Fruit fly (Drosophila melanogaster) whole organism, embryonic: ENCODE data around the gene CG43680.

Experiments
- CG10267 ChIP-seq: fragments of 200-800 bp; sonication (Bioruptor generic); optimal IDR thresholded peaks from 2 replicates; lab custom pipeline; 2018; ENCODE audit warnings: missing biosample characterization, mild to moderate bottlenecking, missing genetic modification characterization, moderate library complexity
- CG11695 ChIP-seq: fragments of 200-800 bp; sonication (Bioruptor generic); IDR thresholded peaks from 3 replicates; pipeline ENCODE4 v1.3.6; 2022; ENCODE audit warnings: missing biosample characterization, missing genetic modification characterization
- CG12219 ChIP-seq: fragments of 200-800 bp; sonication (Bioruptor generic); optimal IDR thresholded peaks from 3 replicates; lab custom pipeline; 2018; ENCODE audit warnings: missing biosample characterization, mild to moderate bottlenecking, missing genetic modification characterization
- CG12769 ChIP-seq: fragments of 200-800 bp; sonication (Bioruptor generic); optimal IDR thresholded peaks from 2 replicates; lab custom pipeline; 2019; ENCODE audit warnings: missing biosample characterization, mild to moderate bottlenecking, missing genetic modification characterization, moderate library complexity
- CG15479 ChIP-seq: fragments of 200-800 bp; sonication (Bioruptor generic); optimal IDR thresholded peaks from 3 replicates; lab custom pipeline; 2019; ENCODE audit warnings: missing biosample characterization, mild to moderate bottlenecking, missing genetic modification characterization, moderate library complexity
- CG15601 ChIP-seq: fragments of 200-800 bp; sonication (Bioruptor generic); optimal IDR thresholded peaks from 3 replicates; lab custom pipeline; 2019; ENCODE audit warnings: missing biosample characterization, mild to moderate bottlenecking, missing genetic modification characterization, moderate library complexity
- CG17912 ChIP-seq: fragments of 200-800 bp; sonication (Bioruptor generic); optimal IDR thresholded peaks from 2 replicates; lab custom pipeline; 2018; ENCODE audit warnings: missing biosample characterization, mild to moderate bottlenecking, missing genetic modification characterization
- CG18599 ChIP-seq: fragments of 200-800 bp; sonication (Bioruptor generic); optimal IDR thresholded peaks from 3 replicates; lab custom pipeline; 2017; ENCODE audit warnings: missing biosample characterization, missing genetic modification characterization, mild to moderate bottlenecking, moderate library complexity, missing genetic modification reagents
- CG2129 ChIP-seq: fragments of 200-800 bp; sonication (Bioruptor generic); IDR thresholded peaks from 2 replicates; pipeline ENCODE4 v1.3.6; 2022; ENCODE audit warnings: missing biosample characterization, missing genetic modification characterization; ENCODE audit not compliant: partially characterized antibody
- CG3847 ChIP-seq: fragments of 200-800 bp; sonication (Bioruptor generic); IDR thresholded peaks from 2 replicates; pipeline ENCODE4 v1.3.6; 2022; ENCODE audit warnings: missing biosample characterization, missing genetic modification characterization
- CG4282 ChIP-seq: fragments of 200-800 bp; sonication (Bioruptor generic); optimal IDR thresholded peaks from 2 replicates; lab custom pipeline; 2016; ENCODE audit warnings: missing biosample characterization, missing genetic modification characterization
- CG7963 ChIP-seq: fragments of 200-800 bp; sonication (Bioruptor generic); IDR thresholded peaks from 3 replicates; pipeline ENCODE4 v1.3.6; 2022; ENCODE audit warnings: missing biosample characterization, missing genetic modification characterization; ENCODE audit not compliant: partially characterized antibody
- Chrac-16 ChIP-seq: fragments of 200-800 bp; sonication (Bioruptor generic); optimal IDR thresholded peaks from 3 replicates; lab custom pipeline; 2016; ENCODE audit warnings: missing biosample characterization, missing genetic modification characterization
- D ChIP-seq, 2 experiments: fragments of 200-800 bp in 1 of 2; fragments of >200 bp in 1 of 2; sonication (Bioruptor generic) in 1 of 2; optimal IDR thresholded peaks; 2 replicates in 1 of 2; 3 replicates in 1 of 2; lab custom pipeline; 2017; ENCODE audit warnings: mild to moderate bottlenecking in 1 of 2, missing biosample characterization in 1 of 2, missing genetic modification characterization in 1 of 2, missing genetic modification reagents in 1 of 2
- Deaf1 ChIP-seq: fragments of 200-800 bp; optimal IDR thresholded peaks from 3 replicates; lab custom pipeline; 2019; ENCODE audit warnings: missing biosample characterization, mild to moderate bottlenecking, missing genetic modification characterization, moderate library complexity
- Dek ChIP-seq: fragments of 200-800 bp; sonication (Bioruptor generic); optimal IDR thresholded peaks from 3 replicates; lab custom pipeline; 2019; ENCODE audit warnings: missing biosample characterization, mild to moderate bottlenecking, missing genetic modification characterization, moderate library complexity
- Doc3 ChIP-seq: fragments of 200-800 bp; sonication (Bioruptor generic); IDR thresholded peaks from 3 replicates; pipeline ENCODE4 v1.3.6; 2022; ENCODE audit warnings: missing biosample characterization, missing genetic modification characterization; ENCODE audit not compliant: partially characterized antibody
- HLH54F ChIP-seq: fragments of 200-800 bp; sonication (Bioruptor generic); optimal IDR thresholded peaks from 3 replicates; lab custom pipeline; 2016; ENCODE audit warnings: missing biosample characterization, missing genetic modification characterization
- Lpt ChIP-seq: fragments of >200 bp; optimal IDR thresholded peaks from 2 replicates; lab custom pipeline; 2018; ENCODE audit warnings: missing biosample characterization, missing genetic modification characterization
- Neu2 ChIP-seq: fragments of 200-800 bp; sonication (Bioruptor generic); optimal IDR thresholded peaks from 3 replicates; lab custom pipeline; 2016; ENCODE audit warnings: missing biosample characterization, missing genetic modification characterization, borderline replicate concordance
- Nf-YB ChIP-seq: fragments of 200-800 bp; sonication (Bioruptor generic); optimal IDR thresholded peaks from 3 replicates; lab custom pipeline; 2019; ENCODE audit warnings: missing biosample characterization, mild to moderate bottlenecking, missing genetic modification characterization, moderate library complexity
- Opbp ChIP-seq: fragments of 200-800 bp; sonication (Bioruptor generic); IDR thresholded peaks from 3 replicates; pipeline ENCODE4 v1.3.6; 2022; ENCODE audit warnings: missing biosample characterization, missing genetic modification characterization; ENCODE audit not compliant: partially characterized antibody
- aop ChIP-seq: fragments of 200-800 bp; sonication (Bioruptor generic); IDR thresholded peaks from 2 replicates; pipeline ENCODE4 v1.3.6; 2022; ENCODE audit warnings: missing biosample characterization, missing genetic modification characterization
- cg ChIP-seq: fragments of 200-800 bp; sonication (Bioruptor generic); optimal IDR thresholded peaks from 3 replicates; lab custom pipeline; 2019; ENCODE audit warnings: missing biosample characterization, mild to moderate bottlenecking, missing genetic modification characterization, moderate library complexity
- fru ChIP-seq: fragments of >200 bp; optimal IDR thresholded peaks from 2 replicates; lab custom pipeline; 2017
- fu2 ChIP-seq: fragments of 200-800 bp; sonication (Bioruptor generic); optimal IDR thresholded peaks from 2 replicates; lab custom pipeline; 2016; ENCODE audit warnings: missing biosample characterization, missing genetic modification characterization
- gsb ChIP-seq: fragments of 200-800 bp; sonication (Bioruptor generic); IDR thresholded peaks from 2 replicates; pipeline ENCODE4 v1.3.6; 2022; ENCODE audit warnings: missing biosample characterization, missing genetic modification characterization
- gsb-n ChIP-seq: fragments of 200-800 bp; sonication (Bioruptor generic); optimal IDR thresholded peaks from 3 replicates; lab custom pipeline; 2018; ENCODE audit warnings: missing biosample characterization, mild to moderate bottlenecking, missing genetic modification characterization
- hb ChIP-seq: fragments of 200-800 bp; sonication (Bioruptor generic); IDR thresholded peaks from 3 replicates; pipeline ENCODE4 v1.3.6; 2022; ENCODE audit warnings: missing biosample characterization, missing genetic modification characterization; ENCODE audit not compliant: partially characterized antibody
- ind ChIP-seq: fragments of 200-800 bp; sonication (Bioruptor generic); optimal IDR thresholded peaks from 3 replicates; lab custom pipeline; 2016; ENCODE audit warnings: missing biosample characterization, missing genetic modification characterization
- ken ChIP-seq: fragments of 200-800 bp; sonication (Bioruptor generic); IDR thresholded peaks from 3 replicates; pipeline ENCODE4 v1.3.6; 2022; ENCODE audit warnings: missing biosample characterization, missing genetic modification characterization
- maf-S ChIP-seq: fragments of 200-800 bp; sonication (Bioruptor generic); optimal IDR thresholded peaks from 2 replicates; lab custom pipeline; 2016; ENCODE audit warnings: missing biosample characterization, missing genetic modification characterization
- nerfin-1 ChIP-seq: fragments of 200-800 bp; sonication (Bioruptor generic); optimal IDR thresholded peaks from 3 replicates; lab custom pipeline; 2019; ENCODE audit warnings: missing biosample characterization, mild to moderate bottlenecking, missing genetic modification characterization, moderate library complexity
- pan ChIP-seq, 4 experiments: fragments of >200 bp in 3 of 4; fragments of 200-800 bp in 1 of 4; sonication (Bioruptor generic) in 1 of 4; optimal IDR thresholded peaks in 3 of 4; IDR thresholded peaks in 1 of 4; 2 replicates each; pipeline versions ENCODE4 v1.3.6 to Lab custom; 2017 to 2022; ENCODE audit warnings: missing biosample characterization in 2 of 4, missing genetic modification characterization in 2 of 4, mixed read lengths in 1 of 4
- phol ChIP-seq: fragments of 200-800 bp; sonication (Bioruptor generic); optimal IDR thresholded peaks from 3 replicates; lab custom pipeline; 2018; ENCODE audit warnings: missing biosample characterization, mild to moderate bottlenecking, missing genetic modification characterization, moderate library complexity
- pnt ChIP-seq: fragments of 200-800 bp; sonication (Bioruptor generic); optimal IDR thresholded peaks from 3 replicates; lab custom pipeline; 2016; ENCODE audit warnings: missing biosample characterization, missing genetic modification characterization
- pros ChIP-seq: fragments of 200-800 bp; sonication (Bioruptor generic); optimal IDR thresholded peaks from 3 replicates; lab custom pipeline; 2019; ENCODE audit warnings: missing biosample characterization, mild to moderate bottlenecking, missing genetic modification characterization, moderate library complexity
- ranshi ChIP-seq: fragments of 200-800 bp; sonication (Bioruptor generic); IDR thresholded peaks from 2 replicates; pipeline ENCODE4 v1.3.6; 2022; ENCODE audit warnings: missing biosample characterization, missing genetic modification characterization
- repo ChIP-seq: fragments of 200-800 bp; sonication (Bioruptor generic); optimal IDR thresholded peaks from 2 replicates; lab custom pipeline; 2016; ENCODE audit warnings: missing biosample characterization, missing genetic modification characterization
- sc ChIP-seq, 3 experiments: fragments of >200 bp in 2 of 3; fragments of 200-800 bp in 1 of 3; sonication (Bioruptor generic) in 1 of 3; optimal IDR thresholded peaks; 2 replicates in 2 of 3; 3 replicates in 1 of 3; lab custom pipeline; 2017; ENCODE audit warnings: mild to moderate bottlenecking in 1 of 3, missing biosample characterization in 1 of 3, missing genetic modification characterization in 1 of 3, missing genetic modification reagents in 1 of 3
- so ChIP-seq: fragments of 200-800 bp; sonication (Bioruptor generic); IDR thresholded peaks from 3 replicates; pipeline ENCODE4 v1.3.6; 2022; ENCODE audit warnings: missing biosample characterization, missing genetic modification characterization
- sqz ChIP-seq: fragments of 200-800 bp; sonication (Bioruptor generic); optimal IDR thresholded peaks from 3 replicates; lab custom pipeline; 2018; ENCODE audit warnings: missing biosample characterization, mild to moderate bottlenecking, missing genetic modification characterization
- tin ChIP-seq: fragments of 200-800 bp; sonication (Bioruptor generic); optimal IDR thresholded peaks from 3 replicates; lab custom pipeline; 2016; ENCODE audit warnings: missing biosample characterization, missing genetic modification characterization
- tll ChIP-seq, 2 experiments: fragments of 200-800 bp in 1 of 2; fragments of >200 bp in 1 of 2; sonication (Bioruptor generic) in 1 of 2; optimal IDR thresholded peaks; 2 replicates each; lab custom pipeline; 2017 to 2019; ENCODE audit warnings: missing biosample characterization in 2 of 2, missing genetic modification characterization in 2 of 2, mild to moderate bottlenecking in 1 of 2, moderate library complexity in 1 of 2
- wdn ChIP-seq: fragments of 200-800 bp; sonication (Bioruptor generic); IDR thresholded peaks from 2 replicates; pipeline ENCODE4 v1.3.6; 2022; ENCODE audit warnings: missing biosample characterization, missing genetic modification characterization
- yki ChIP-seq: fragments of >200 bp; optimal IDR thresholded peaks from 3 replicates; lab custom pipeline; 2018
- zen ChIP-seq: fragments of 200-800 bp; sonication (Bioruptor generic); optimal IDR thresholded peaks from 3 replicates; lab custom pipeline; 2018; ENCODE audit warnings: missing biosample characterization, mild to moderate bottlenecking, missing genetic modification characterization, moderate library complexity
- zfh2 ChIP-seq: fragments of 200-800 bp; sonication (Bioruptor generic); optimal IDR thresholded peaks from 2 replicates; lab custom pipeline; 2016; ENCODE audit warnings: missing biosample characterization, missing genetic modification characterization

CG43680 gene

dm6 chr3L:15047606-15048005 is 5.5 kb downstream of the CG43680 start (continued):
- TF ChIP-seq maf-S (GFP tag; lab: Kevin White, UChicago) (no peak), zfh2 (GFP tag; lab: Kevin White, UChicago) (no peak), ken (GFP tag; lab: Robert Waterston, UW) (no peak), CG10267 (tag; lab: Kevin White, UChicago) (no peak), Nf-YB (peak; percentile 45), Doc3 (GFP tag; lab: Robert Waterston, UW) (no peak), Neu2 (GFP tag; lab: Kevin White, UChicago) (no peak), nerfin-1 (tag; lab: Kevin White, UChicago) (peak; percentile 28), CG17912 (GFP tag; lab: Kevin White, UChicago) (no peak), Opbp (GFP tag; lab: Robert Waterston, UW) (no peak), fru (lab: Kevin White, UChicago) (no peak), ind (no peak), ranshi (GFP tag; lab: Robert Waterston, UW) (no peak), repo (GFP tag; lab: Kevin White, UChicago) (no peak), gsb-n (tag; lab: Kevin White, UChicago) (peak; percentile 56), pros (GFP tag; lab: Kevin White, UChicago) (peak; percentile 91), aop (GFP tag; lab: Robert Waterston, UW) (no peak), CG2129 (GFP tag; lab: Robert Waterston, UW) (no peak)

dm6 chr3L:15045114-15045513 is 8.0 kb downstream of the CG43680 start:
- TF ChIP-seq tin (no peak), CG7963 (no peak), CG12769 (tag; lab: Kevin White, UChicago) (no peak), so (no peak), Doc3 (GFP tag; lab: Robert Waterston, UW) (no peak), sqz (GFP tag; lab: Kevin White, UChicago) (no peak), CG15479 (GFP tag; lab: Kevin White, UChicago) (peak; percentile 73), zen (tag; lab: Kevin White, UChicago) (peak; percentile 63), fu2 (GFP tag; lab: Kevin White, UChicago) (no peak), CG18599 (GFP tag; lab: Kevin White, UChicago) (no peak), repo (GFP tag; lab: Kevin White, UChicago) (no peak), CG4282 (GFP tag; lab: Kevin White, UChicago) (no peak), wdn (GFP tag; lab: Robert Waterston, UW) (no peak), Deaf1 (no peak), gsb (GFP tag; lab: Robert Waterston, UW) (no peak), Dek (tag; lab: Kevin White, UChicago) (no peak), D (optimal IDR thresholded peaks at IDR 0.05; lab: Kevin White, UChicago) (peak; percentile 98), D (GFP tag; optimal IDR thresholded peaks at IDR 0.05; lab: Kevin White, UChicago) (no peak), yki (no peak), CG12219 (GFP tag; lab: Kevin White, UChicago) (no peak), HLH54F (GFP tag; lab: Kevin White, UChicago) (no peak), CG11695 (GFP tag; lab: Robert Waterston, UW) (no peak), Chrac-16 (no peak), pnt (GFP tag; lab: Kevin White, UChicago) (no peak), Lpt (no peak), phol (tag; lab: Kevin White, UChicago) (no peak), hb (GFP tag; lab: Robert Waterston, UW) (0 out of 3 replicates have a peak, but pooled peaks have one; percentile 52), CG3847 (GFP tag; lab: Robert Waterston, UW) (no peak), sc (optimal IDR thresholded peaks at IDR 0.05; lab: Kevin White, UChicago) (no peak), sc (GFP tag; optimal IDR thresholded peaks at IDR 0.05; lab: Kevin White, UChicago) (no peak), CG15601 (tag; lab: Kevin White, UChicago) (no peak), pan (optimal IDR thresholded peaks at IDR 0.05; lab: Kevin White, UChicago) (no peak), pan (GFP tag; optimal IDR thresholded peaks at IDR 0.05 in 1 of 2, IDR thresholded peaks at IDR 0.05 in 1 of 2) (no peak), cg (GFP tag; lab: Kevin White, UChicago) (no peak), tll (GFP tag; optimal IDR thresholded peaks at IDR 0.05; lab: Kevin White, UChicago) (peak in 1 of 2 experiments; percentile 92)
